Fruit fly (Drosophila melanogaster) whole organism: Measurements from ENCODE around the gene Kdm5.

ENCODE experiments used
- CG8478 ChIP-seq: fragments of >200 bp; optimal IDR thresholded peaks from 2 replicates; lab custom pipeline; 2018; ENCODE audit warnings: inconsistent platforms
- Dll ChIP-seq: fragments of >200 bp; optimal IDR thresholded peaks from 2 replicates; lab custom pipeline; 2017
- EcR ChIP-seq, 2 experiments: fragments of >200 bp; optimal IDR thresholded peaks; 2 replicates each; lab custom pipeline; 2017; ENCODE audit warnings: missing biosample characterization in 2 of 2, missing genetic modification characterization in 2 of 2, missing genetic modification reagents in 2 of 2
- pan ChIP-seq: fragments of >200 bp; optimal IDR thresholded peaks from 2 replicates; lab custom pipeline; 2017
- psq ChIP-seq: fragments of >200 bp; optimal IDR thresholded peaks from 2 replicates; lab custom pipeline; 2017
- usp ChIP-seq: fragments of >200 bp; optimal IDR thresholded peaks from 2 replicates; lab custom pipeline; 2017; ENCODE audit warnings: missing biosample characterization, missing genetic modification characterization, mixed read lengths

The Kdm5 gene

DNA sequence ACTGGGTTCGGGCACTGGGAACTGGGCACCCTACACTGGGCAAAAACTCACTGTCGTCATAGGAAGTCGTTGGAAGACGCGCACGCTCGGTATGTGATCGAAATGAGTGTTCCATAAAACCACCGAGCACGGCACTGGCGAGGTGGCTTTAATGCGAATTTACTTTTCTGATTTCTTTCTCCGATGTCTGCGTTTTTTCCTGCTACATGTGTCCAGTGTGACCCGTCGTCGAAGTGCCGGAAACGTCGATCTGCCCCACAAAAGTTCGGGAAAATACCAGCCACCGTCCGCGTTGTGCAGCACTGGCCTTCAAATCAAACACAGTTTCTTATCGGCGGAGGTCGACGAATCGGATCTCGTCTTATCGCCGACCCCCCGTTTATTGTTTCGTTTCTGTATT, at the start of gene Kdm5:
Gene Kdm5, minus strand, starts transcription at position 255 of the 400 bp plus-strand sequence.
- TF ChIP-seq pan (lab: Kevin White, UChicago) (no peak), Dll (lab: Kevin White, UChicago) (no peak), psq (no peak), usp (GFP tag; lab: Kevin White, UChicago) (no peak), CG8478 (lab: Kevin White, UChicago) (no peak), EcR (GFP tag; optimal IDR thresholded peaks at IDR 0.05; lab: Kevin White, UChicago) (no peak)

dm6 chr2L:6048542-6048941, 49.2 kb upstream of the Kdm5 start, which contains the start of the genes CG34179 and slmo:
Gene CG34179 (minus strand): TSS chr2L:6048706.
Gene slmo (minus strand): TSS chr2L:6048706.
- TF ChIP-seq EcR (GFP tag; optimal IDR thresholded peaks at IDR 0.05; lab: Kevin White, UChicago), result no peak

DNA sequence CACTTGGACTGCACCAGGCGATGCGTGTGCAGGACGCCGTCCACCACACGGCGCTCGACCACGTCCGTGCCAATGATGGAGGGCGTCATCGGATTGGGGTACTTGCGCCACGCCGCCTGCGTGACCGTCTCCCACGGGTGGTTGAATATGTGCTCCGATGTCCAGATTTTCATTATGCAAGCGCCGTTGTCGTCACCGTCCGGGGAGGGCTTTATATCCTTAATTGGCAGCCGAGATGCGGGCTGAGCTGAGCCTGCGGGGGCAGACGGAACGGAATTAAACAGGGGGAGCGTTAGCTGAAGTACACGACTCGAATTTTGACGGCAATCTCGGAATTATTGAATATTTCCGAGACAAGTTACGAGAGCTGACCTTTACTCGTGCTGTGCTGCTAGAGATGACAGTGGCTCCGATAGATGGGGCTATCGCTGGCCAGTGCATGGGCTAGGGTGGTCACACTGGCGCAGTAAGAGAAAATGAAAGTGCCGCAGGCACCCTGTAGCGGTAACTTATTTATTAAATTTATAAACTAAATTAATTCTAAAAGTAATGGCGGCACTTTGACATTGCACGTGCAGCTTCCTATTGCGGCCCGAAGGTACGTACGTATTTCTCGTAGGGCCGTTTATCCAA, 48.3 kb upstream of the Kdm5 start, which contains the start of gene IPIP:
Gene IPIP, plus strand, starts transcription at position 475 of the 633 bp plus-strand sequence.
- TF ChIP-seq usp (GFP tag; lab: Kevin White, UChicago), result no peak
- TF ChIP-seq CG8478 (lab: Kevin White, UChicago), result no peak
- TF ChIP-seq psq, result no peak
- no peak for TF ChIP-seq pan (lab: Kevin White, UChicago)
- no peak for TF ChIP-seq Dll (lab: Kevin White, UChicago)
- TF ChIP-seq EcR (GFP tag; optimal IDR thresholded peaks at IDR 0.05; lab: Kevin White, UChicago), result no peak

dm6 chr2L:6046865-6047264, 47.6 kb upstream of the Kdm5 start:
- TF ChIP-seq Dll (lab: Kevin White, UChicago) (no peak), psq (no peak), pan (lab: Kevin White, UChicago) (no peak), EcR (GFP tag; optimal IDR thresholded peaks at IDR 0.05; lab: Kevin White, UChicago) (no peak), CG8478 (lab: Kevin White, UChicago) (no peak), usp (GFP tag; lab: Kevin White, UChicago) (no peak)

dm6 chr2L:6045972-6046718, 46.8 kb upstream of the Kdm5 start, which contains the start of gene Pfas:
Gene Pfas (minus strand): TSS chr2L:6046050.
- TF ChIP-seq psq (no peak), CG8478 (lab: Kevin White, UChicago) (no peak), usp (GFP tag; lab: Kevin White, UChicago) (no peak), pan (lab: Kevin White, UChicago) (no peak), Dll (lab: Kevin White, UChicago) (no peak), EcR (GFP tag; optimal IDR thresholded peaks at IDR 0.05; lab: Kevin White, UChicago) (no peak)

DNA sequence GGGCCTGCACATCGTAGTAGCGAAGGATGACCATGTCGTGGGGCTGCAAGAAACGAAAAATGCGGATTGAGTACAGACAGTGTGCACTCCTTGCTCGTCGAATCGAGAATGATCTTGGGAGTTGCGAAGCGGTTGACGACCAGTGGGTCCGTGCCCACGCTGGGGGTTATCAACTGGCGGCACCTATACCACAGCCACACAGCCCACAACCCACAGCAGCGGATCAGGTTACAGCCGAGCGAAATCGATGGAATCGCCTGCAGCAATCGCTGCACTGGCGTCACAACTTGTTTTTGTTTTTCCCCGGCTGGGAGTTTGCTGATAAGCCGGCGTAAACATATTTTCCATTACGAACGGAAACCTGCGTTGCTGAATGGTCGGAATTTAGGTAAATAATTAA, 46.2 kb upstream of the Kdm5 start:
- TF ChIP-seq pan (lab: Kevin White, UChicago) (no peak), Dll (lab: Kevin White, UChicago) (no peak), usp (GFP tag; lab: Kevin White, UChicago) (no peak), psq (no peak), CG8478 (lab: Kevin White, UChicago) (no peak), EcR (GFP tag; optimal IDR thresholded peaks at IDR 0.05; lab: Kevin White, UChicago) (no peak)

DNA sequence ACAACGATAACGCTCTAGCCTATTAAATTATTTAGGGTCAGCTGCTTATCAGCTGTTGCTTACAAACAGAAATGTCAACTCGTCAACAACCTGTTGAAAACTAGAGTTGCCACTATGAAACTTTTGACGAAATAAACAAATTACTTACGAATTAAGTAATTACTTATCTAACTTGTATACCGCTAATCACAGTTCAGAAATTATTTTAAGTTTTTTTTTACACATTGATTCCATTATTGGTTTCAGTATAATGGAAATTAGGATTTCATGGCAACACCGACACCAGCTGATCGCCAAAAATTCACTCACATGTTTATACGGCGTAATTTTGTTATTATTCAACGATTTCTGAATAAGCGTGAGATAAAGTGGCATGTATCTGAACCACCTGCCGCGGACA, 38.5 kb upstream of the Kdm5 start, which contains the start of the genes CG9117 and CG31643:
Gene CG9117, minus strand, starts transcription at position 73 of the 400 bp plus-strand sequence.
Gene CG31643, plus strand, starts transcription at position 288 of the 400 bp plus-strand sequence.
- TF ChIP-seq psq (no peak), pan (lab: Kevin White, UChicago) (no peak), Dll (lab: Kevin White, UChicago) (no peak), EcR (GFP tag; optimal IDR thresholded peaks at IDR 0.05; lab: Kevin White, UChicago) (no peak), usp (GFP tag; lab: Kevin White, UChicago) (no peak), CG8478 (lab: Kevin White, UChicago) (no peak)

dm6 chr2L:6036710-6037109, 37.4 kb upstream of the Kdm5 start, which contains the start of gene mtm:
Gene mtm (minus strand): TSS chr2L:6037015.
- TF ChIP-seq CG8478 (lab: Kevin White, UChicago), result no peak
- TF ChIP-seq pan (lab: Kevin White, UChicago), result no peak
- TF ChIP-seq usp (GFP tag; lab: Kevin White, UChicago), result no peak
- no peak for TF ChIP-seq psq
- TF ChIP-seq EcR (GFP tag; optimal IDR thresholded peaks at IDR 0.05; lab: Kevin White, UChicago), result no peak
- TF ChIP-seq Dll (lab: Kevin White, UChicago), result no peak

DNA sequence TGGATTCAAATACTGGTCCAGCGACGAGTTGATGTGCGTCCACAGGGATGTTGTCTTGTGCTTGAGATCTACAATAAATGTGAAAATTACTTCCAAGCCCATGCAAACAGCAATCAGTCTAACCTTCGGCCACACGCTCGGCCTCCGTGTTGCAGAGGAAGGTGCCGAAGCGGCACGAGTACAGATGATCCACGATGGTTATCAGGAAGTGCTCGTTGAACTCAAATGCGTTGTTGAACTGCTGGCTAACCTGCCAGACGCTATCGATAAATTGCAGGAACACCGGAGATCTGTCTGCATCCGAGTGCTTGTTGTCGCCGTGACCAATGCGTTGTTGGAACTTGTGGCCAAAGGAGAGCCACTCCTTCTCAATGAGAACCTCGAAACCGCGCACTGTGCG, 35.9 kb upstream of the Kdm5 start:
- no peak for TF ChIP-seq Dll (lab: Kevin White, UChicago)
- TF ChIP-seq pan (lab: Kevin White, UChicago), result no peak
- no peak for TF ChIP-seq psq
- no peak for TF ChIP-seq CG8478 (lab: Kevin White, UChicago)
- no peak for TF ChIP-seq usp (GFP tag; lab: Kevin White, UChicago)
- no peak for TF ChIP-seq EcR (GFP tag; optimal IDR thresholded peaks at IDR 0.05; lab: Kevin White, UChicago)

DNA sequence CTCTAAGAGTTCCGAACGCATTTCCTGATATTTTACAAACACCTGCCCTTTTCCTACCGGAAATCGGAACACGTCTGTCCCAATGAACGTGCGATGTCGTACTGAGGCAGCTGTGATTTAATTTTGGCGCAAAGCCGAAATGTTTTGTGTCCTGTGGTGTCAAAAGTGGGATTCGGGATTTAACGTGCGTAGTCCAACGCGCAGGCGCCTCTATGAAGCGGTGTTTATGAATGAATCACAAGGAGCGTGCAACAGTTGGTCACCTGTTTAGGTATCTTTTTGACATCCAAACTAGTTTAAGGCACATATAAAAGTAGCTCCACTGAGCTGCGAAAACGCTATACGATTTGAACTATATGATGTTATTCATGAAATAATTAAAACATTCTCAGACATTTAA, 35.0 kb upstream of the Kdm5 start, which contains the start of gene CG9109:
Gene CG9109, minus strand, starts transcription at position 80 of the 400 bp plus-strand sequence.
- TF ChIP-seq EcR (GFP tag; optimal IDR thresholded peaks at IDR 0.05; lab: Kevin White, UChicago) (no peak), pan (lab: Kevin White, UChicago) (no peak), Dll (lab: Kevin White, UChicago) (no peak), CG8478 (lab: Kevin White, UChicago) (no peak), usp (GFP tag; lab: Kevin White, UChicago) (no peak), psq (no peak)

- no peak for TF ChIP-seq psq
- TF ChIP-seq CG8478 (lab: Kevin White, UChicago), result no peak
- no peak for TF ChIP-seq EcR (GFP tag; optimal IDR thresholded peaks at IDR 0.05; lab: Kevin White, UChicago)
- no peak for TF ChIP-seq Dll (lab: Kevin White, UChicago)
- no peak for TF ChIP-seq usp (GFP tag; lab: Kevin White, UChicago)
- TF ChIP-seq pan (lab: Kevin White, UChicago), result no peak
Measured at dm6 chr2L:6031838-6032237, 32.5 kb upstream of the Kdm5 start.
